Fruit fly (Drosophila melanogaster) whole organism, embryonic: ENCODE measurements around the gene asun.

Experiments used
- Antp ChIP-seq: fragments of 200-800 bp; sonication (Bioruptor generic); optimal IDR thresholded peaks from 3 replicates; lab custom pipeline; 2016; ENCODE audit warnings: missing biosample characterization, missing genetic modification characterization
- CG10147 ChIP-seq: fragments of 200-800 bp; sonication (Bioruptor generic); optimal IDR thresholded peaks from 2 replicates; lab custom pipeline; 2019; ENCODE audit warnings: missing biosample characterization, mild to moderate bottlenecking, missing genetic modification characterization, moderate library complexity
- CG10654 ChIP-seq: fragments of 200-800 bp; sonication (Bioruptor generic); optimal IDR thresholded peaks from 2 replicates; lab custom pipeline; 2016; ENCODE audit warnings: missing biosample characterization, missing genetic modification characterization
- CG10979 ChIP-seq: fragments of 200-800 bp; sonication (Bioruptor generic); optimal IDR thresholded peaks from 2 replicates; lab custom pipeline; 2018; ENCODE audit warnings: missing biosample characterization, mild to moderate bottlenecking, missing genetic modification characterization, moderate library complexity
- CG13424 ChIP-seq: fragments of 200-800 bp; sonication (Bioruptor generic); optimal IDR thresholded peaks from 2 replicates; lab custom pipeline; 2019; ENCODE audit warnings: missing biosample characterization, mild to moderate bottlenecking, missing genetic modification characterization, moderate library complexity
- CG14014 ChIP-seq: fragments of 200-800 bp; sonication (Bioruptor generic); IDR thresholded peaks from 2 replicates; pipeline ENCODE4 v1.3.6; 2022; ENCODE audit warnings: missing biosample characterization, missing genetic modification characterization
- CG14667 ChIP-seq: fragments of 200-800 bp; sonication (Bioruptor generic); IDR thresholded peaks from 2 replicates; pipeline ENCODE4 v1.3.6; 2022; ENCODE audit warnings: missing biosample characterization, missing genetic modification characterization
- CG17612 ChIP-seq: fragments of 200-800 bp; sonication (Bioruptor generic); IDR thresholded peaks from 2 replicates; pipeline ENCODE4 v1.3.6; 2022; ENCODE audit warnings: missing biosample characterization, missing genetic modification characterization
- CG2199 ChIP-seq: fragments of 200-800 bp; sonication (Bioruptor generic); IDR thresholded peaks from 3 replicates; pipeline ENCODE4 v1.3.6; 2022; ENCODE audit warnings: missing biosample characterization, missing genetic modification characterization
- CG34422 ChIP-seq: fragments of 200-800 bp; sonication (Bioruptor generic); IDR thresholded peaks from 3 replicates; pipeline ENCODE4 v1.3.6; 2022; ENCODE audit warnings: missing biosample characterization, missing genetic modification characterization
- CG5953 ChIP-seq: fragments of 200-800 bp; sonication (Bioruptor generic); IDR thresholded peaks from 2 replicates; pipeline ENCODE4 v1.3.6; 2022; ENCODE audit warnings: missing biosample characterization, missing genetic modification characterization
- CG8089 ChIP-seq: fragments of 200-800 bp; sonication (Bioruptor generic); optimal IDR thresholded peaks from 3 replicates; lab custom pipeline; 2016; ENCODE audit warnings: missing biosample characterization, missing genetic modification characterization
- CG9727 ChIP-seq: fragments of 200-800 bp; sonication (Bioruptor generic); optimal IDR thresholded peaks from 3 replicates; lab custom pipeline; 2017; ENCODE audit warnings: missing biosample characterization, mild to moderate bottlenecking, missing genetic modification characterization
- CG9817 ChIP-seq: fragments of 200-800 bp; sonication (Bioruptor generic); optimal IDR thresholded peaks from 2 replicates; lab custom pipeline; 2018; ENCODE audit warnings: missing biosample characterization, mild to moderate bottlenecking, missing genetic modification characterization, moderate library complexity
- CHES-1-like ChIP-seq: fragments of 200-800 bp; sonication (Bioruptor generic); optimal IDR thresholded peaks from 2 replicates; lab custom pipeline; 2016; ENCODE audit warnings: missing biosample characterization, missing genetic modification characterization
- Camta ChIP-seq: fragments of 200-800 bp; sonication (Bioruptor generic); optimal IDR thresholded peaks from 2 replicates; lab custom pipeline; 2016; ENCODE audit warnings: missing biosample characterization, missing genetic modification characterization
- Eip74EF ChIP-seq, 2 experiments: fragments of 200-800 bp in 1 of 2; fragments of >200 bp in 1 of 2; sonication (Bioruptor generic) in 1 of 2; optimal IDR thresholded peaks; 2 replicates each; lab custom pipeline; 2017 to 2019; ENCODE audit warnings: missing biosample characterization in 2 of 2, missing genetic modification characterization in 2 of 2, mild to moderate bottlenecking in 1 of 2, moderate library complexity in 1 of 2
- HLH4C ChIP-seq: fragments of 200-800 bp; sonication (Bioruptor generic); IDR thresholded peaks from 3 replicates; pipeline ENCODE4 v1.3.6; 2022; ENCODE audit warnings: missing biosample characterization, missing genetic modification characterization; ENCODE audit not compliant: partially characterized antibody
- Hr51 ChIP-seq, 2 experiments: fragments of 200-800 bp; sonication (Bioruptor generic); optimal IDR thresholded peaks; 2 replicates in 1 of 2; 3 replicates in 1 of 2; lab custom pipeline; 2016 to 2018; ENCODE audit warnings: missing biosample characterization in 2 of 2, missing genetic modification characterization in 2 of 2, mild to moderate bottlenecking in 1 of 2, moderate library complexity in 1 of 2
- Hsf ChIP-seq: fragments of 200-800 bp; sonication (Bioruptor generic); optimal IDR thresholded peaks from 3 replicates; lab custom pipeline; 2016; ENCODE audit warnings: missing biosample characterization, missing genetic modification characterization
- Lim3 ChIP-seq: fragments of 200-800 bp; sonication (Bioruptor generic); IDR thresholded peaks from 2 replicates; pipeline ENCODE4 v1.3.6; 2022; ENCODE audit warnings: missing biosample characterization, missing genetic modification characterization
- MESR4 ChIP-seq: fragments of 200-800 bp; sonication (Bioruptor generic); optimal IDR thresholded peaks from 2 replicates; lab custom pipeline; 2018; ENCODE audit warnings: missing biosample characterization, mild to moderate bottlenecking, missing genetic modification characterization, moderate library complexity
- NFAT ChIP-seq: fragments of 200-800 bp; sonication (Bioruptor generic); IDR thresholded peaks from 2 replicates; pipeline ENCODE4 v1.3.6; 2022; ENCODE audit warnings: missing biosample characterization, missing genetic modification characterization
- Nf-YC ChIP-seq: fragments of 200-800 bp; optimal IDR thresholded peaks from 3 replicates; lab custom pipeline; 2019; ENCODE audit warnings: missing biosample characterization, mild to moderate bottlenecking, missing genetic modification characterization, moderate library complexity
- Sry-δ ChIP-seq: fragments of 200-800 bp; sonication (Bioruptor generic); optimal IDR thresholded peaks from 2 replicates; lab custom pipeline; 2016; ENCODE audit warnings: missing biosample characterization, missing genetic modification characterization
- az2 ChIP-seq: fragments of 200-800 bp; sonication (Bioruptor generic); optimal IDR thresholded peaks from 3 replicates; lab custom pipeline; 2016; ENCODE audit warnings: missing biosample characterization, missing genetic modification characterization
- bigmax ChIP-seq: fragments of 200-800 bp; sonication (Bioruptor generic); optimal IDR thresholded peaks from 2 replicates; lab custom pipeline; 2018; ENCODE audit warnings: missing biosample characterization, mild to moderate bottlenecking, missing genetic modification characterization
- caup ChIP-seq: fragments of 200-800 bp; sonication (Bioruptor generic); optimal IDR thresholded peaks from 3 replicates; lab custom pipeline; 2017; ENCODE audit warnings: missing biosample characterization, mild to moderate bottlenecking, missing genetic modification characterization, moderate library complexity; ENCODE audit not compliant: severe bottlenecking
- chn ChIP-seq: fragments of 200-800 bp; sonication (Bioruptor generic); optimal IDR thresholded peaks from 2 replicates; lab custom pipeline; 2016; ENCODE audit warnings: missing biosample characterization, missing genetic modification characterization
- crol ChIP-seq: fragments of 200-800 bp; sonication (Bioruptor generic); IDR thresholded peaks from 2 replicates; pipeline ENCODE4 v1.3.6; 2022; ENCODE audit warnings: missing biosample characterization, missing genetic modification characterization
- crp ChIP-seq, 2 experiments: fragments of 200-800 bp; sonication (Bioruptor generic); optimal IDR thresholded peaks; 2 replicates in 1 of 2; 3 replicates in 1 of 2; lab custom pipeline; 2017; ENCODE audit warnings: missing biosample characterization in 2 of 2, missing genetic modification characterization in 2 of 2, mild to moderate bottlenecking in 1 of 2, moderate library complexity in 1 of 2
- da ChIP-seq: fragments of 200-800 bp; sonication (Bioruptor generic); optimal IDR thresholded peaks from 2 replicates; lab custom pipeline; 2016; ENCODE audit warnings: missing biosample characterization, missing genetic modification characterization
- dpn ChIP-seq, 2 experiments: fragments of 200-800 bp; sonication (Bioruptor generic); optimal IDR thresholded peaks; 3 replicates each; lab custom pipeline; 2016; ENCODE audit warnings: missing biosample characterization in 2 of 2, missing genetic modification characterization in 2 of 2
- fd3F ChIP-seq: fragments of 200-800 bp; sonication (Bioruptor generic); optimal IDR thresholded peaks from 2 replicates; lab custom pipeline; 2018; ENCODE audit warnings: missing biosample characterization, mild to moderate bottlenecking, missing genetic modification characterization, moderate library complexity
- gsb ChIP-seq: fragments of 200-800 bp; sonication (Bioruptor generic); IDR thresholded peaks from 2 replicates; pipeline ENCODE4 v1.3.6; 2022; ENCODE audit warnings: missing biosample characterization, missing genetic modification characterization
- her ChIP-seq: fragments of 200-800 bp; sonication (Bioruptor generic); optimal IDR thresholded peaks from 2 replicates; lab custom pipeline; 2016; ENCODE audit warnings: missing biosample characterization, missing genetic modification characterization
- insv ChIP-seq, 2 experiments: fragments of 200-800 bp; sonication (Bioruptor generic); optimal IDR thresholded peaks; 3 replicates each; lab custom pipeline; 2016 to 2018; ENCODE audit warnings: missing biosample characterization in 2 of 2, missing genetic modification characterization in 2 of 2
- pan ChIP-seq, 4 experiments: fragments of >200 bp in 3 of 4; fragments of 200-800 bp in 1 of 4; sonication (Bioruptor generic) in 1 of 4; optimal IDR thresholded peaks in 3 of 4; IDR thresholded peaks in 1 of 4; 2 replicates each; pipeline versions ENCODE4 v1.3.6 to Lab custom; 2017 to 2022; ENCODE audit warnings: missing biosample characterization in 2 of 4, missing genetic modification characterization in 2 of 4, mixed read lengths in 1 of 4
- prd ChIP-seq, 3 experiments: fragments of >200 bp in 2 of 3; fragments of 200-800 bp in 1 of 3; sonication (Bioruptor generic) in 1 of 3; optimal IDR thresholded peaks in 2 of 3; IDR thresholded peaks in 1 of 3; 2 replicates in 2 of 3; 3 replicates in 1 of 3; pipeline versions ENCODE4 v1.3.6 to Lab custom; 2017 to 2022; ENCODE audit warnings: missing biosample characterization in 1 of 3, missing genetic modification characterization in 1 of 3
- stc ChIP-seq: fragments of 200-800 bp; sonication (Bioruptor generic); IDR thresholded peaks from 2 replicates; pipeline ENCODE4 v1.3.6; 2022; ENCODE audit warnings: missing biosample characterization, missing genetic modification characterization
- tll ChIP-seq, 2 experiments: fragments of 200-800 bp in 1 of 2; fragments of >200 bp in 1 of 2; sonication (Bioruptor generic) in 1 of 2; optimal IDR thresholded peaks; 2 replicates each; lab custom pipeline; 2017 to 2019; ENCODE audit warnings: missing biosample characterization in 2 of 2, missing genetic modification characterization in 2 of 2, mild to moderate bottlenecking in 1 of 2, moderate library complexity in 1 of 2
- tx ChIP-seq: fragments of 200-800 bp; sonication (Bioruptor generic); optimal IDR thresholded peaks from 2 replicates; lab custom pipeline; 2016; ENCODE audit warnings: missing biosample characterization, missing genetic modification characterization
- vnd ChIP-seq: fragments of 200-800 bp; sonication (Bioruptor generic); IDR thresholded peaks from 3 replicates; pipeline ENCODE4 v1.3.6; 2022; ENCODE audit warnings: missing biosample characterization, missing genetic modification characterization; ENCODE audit not compliant: partially characterized antibody
- vvl ChIP-seq: fragments of 200-800 bp; sonication (Bioruptor generic); IDR thresholded peaks from 2 replicates; pipeline ENCODE4 v1.3.6; 2022; ENCODE audit warnings: missing biosample characterization, missing genetic modification characterization
- wdn ChIP-seq: fragments of 200-800 bp; sonication (Bioruptor generic); IDR thresholded peaks from 2 replicates; pipeline ENCODE4 v1.3.6; 2022; ENCODE audit warnings: missing biosample characterization, missing genetic modification characterization

The asun gene

DNA sequence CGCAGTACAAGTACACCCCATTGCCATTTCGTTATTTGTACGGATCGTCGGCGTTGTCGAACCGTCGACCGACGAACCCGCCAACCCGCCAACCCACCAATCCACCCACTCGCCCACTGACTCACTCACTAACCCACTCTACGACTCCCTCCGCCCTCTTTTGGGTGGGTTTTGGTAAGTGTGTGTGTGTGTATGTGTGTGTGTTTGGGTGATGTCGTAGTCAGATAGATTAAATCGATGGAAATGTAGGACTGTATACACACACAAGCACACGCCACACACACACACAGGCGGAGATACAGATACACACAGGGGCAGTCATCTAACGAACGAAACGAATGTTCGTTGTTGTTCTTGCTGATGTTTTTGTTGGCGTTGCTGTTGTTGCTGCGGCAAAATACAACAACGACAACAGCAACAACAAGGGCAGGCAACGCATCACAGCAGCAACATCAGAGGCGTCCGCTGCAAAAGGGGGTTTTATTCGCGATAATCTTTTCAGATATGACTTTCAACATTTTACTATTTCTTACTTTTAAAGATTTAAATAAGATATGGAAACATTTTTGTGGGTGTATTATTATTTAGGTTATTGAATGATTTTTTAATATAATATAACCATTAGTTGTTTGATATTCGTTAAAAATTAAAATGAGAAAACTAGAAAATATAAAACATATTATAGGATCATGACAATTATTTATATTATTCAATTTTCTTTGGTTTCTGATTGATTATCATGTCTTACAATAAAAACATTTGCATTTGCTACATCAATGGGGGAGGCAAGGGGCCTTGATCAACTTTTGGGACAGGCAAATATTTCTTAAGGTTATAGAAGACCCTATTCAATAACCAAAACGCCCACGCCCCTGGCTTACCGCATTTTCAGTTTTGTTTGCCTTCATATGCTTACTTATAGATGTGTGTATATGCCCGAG lies 42.4 kb upstream of the asun start (continued):
- TF ChIP-seq prd (optimal IDR thresholded peaks at IDR 0.05; lab: Kevin White, UChicago) (no peak), prd (GFP tag; IDR thresholded peaks at IDR 0.05; lab: Robert Waterston, UW) (peak; percentile 79), CG10979 (tag; lab: Kevin White, UChicago) (peak; percentile 96), crol (GFP tag; lab: Robert Waterston, UW) (peak; percentile 79; the same call in 1 of the 2 replicates), bigmax (GFP tag; lab: Kevin White, UChicago) (no peak), insv (GFP tag; optimal IDR thresholded peaks at IDR 0.05; lab: Kevin White, UChicago) (peak in 1 of 2 experiments; percentile 77), Lim3 (0 out of 2 replicates have a peak, but pooled peaks have one; percentile 9), wdn (peak; percentile 43), CG17612 (no peak; the same call in 1 of the 2 replicates), CG9727 (GFP tag; lab: Kevin White, UChicago) (peak; percentile 98), da (GFP tag; lab: Kevin White, UChicago) (no peak), Antp (GFP tag; lab: Kevin White, UChicago) (no peak), stc (GFP tag; lab: Robert Waterston, UW) (peak; percentile 59; the same call in 1 of the 2 replicates), crp (GFP tag; optimal IDR thresholded peaks at IDR 0.05; lab: Kevin White, UChicago) (peak in 1 of 2 experiments; percentile 49), tx (GFP tag; lab: Kevin White, UChicago) (peak; percentile 39), HLH4C (GFP tag; lab: Robert Waterston, UW) (no peak; the same call in 2 of the 3 replicates), caup (peak; percentile 90), CG14014 (GFP tag; lab: Robert Waterston, UW) (peak; percentile 38; the same call in 1 of the 2 replicates), MESR4 (GFP tag; lab: Kevin White, UChicago) (no peak), Camta (GFP tag; lab: Kevin White, UChicago) (no peak), vvl (GFP tag; lab: Robert Waterston, UW) (peak; percentile 37; the same call in 1 of the 2 replicates), CG9817 (tag; lab: Kevin White, UChicago) (peak; percentile 66), chn (GFP tag; lab: Kevin White, UChicago) (no peak), dpn (GFP tag; optimal IDR thresholded peaks at IDR 0.05; lab: Kevin White, UChicago) (peak; percentile 35 to 79), CG2199 (GFP tag; lab: Robert Waterston, UW) (peak; percentile 17; the same call in 1 of the 3 replicates), Hsf (peak; percentile 46), Nf-YC (tag; lab: Kevin White, UChicago) (peak; percentile 91), NFAT (GFP tag; lab: Robert Waterston, UW) (peak; percentile 79), CG34422 (GFP tag; lab: Robert Waterston, UW) (peak; percentile 68), gsb (GFP tag; lab: Robert Waterston, UW) (peak; percentile 55), pan (optimal IDR thresholded peaks at IDR 0.05; lab: Kevin White, UChicago) (no peak), pan (GFP tag; optimal IDR thresholded peaks at IDR 0.05 in 1 of 2, IDR thresholded peaks at IDR 0.05 in 1 of 2) (peak in 1 of 2 experiments; percentile 72), CG5953 (no peak), Eip74EF (GFP tag; optimal IDR thresholded peaks at IDR 0.05; lab: Kevin White, UChicago) (peak in 1 of 2 experiments; percentile 92), Sry-δ (GFP tag; lab: Kevin White, UChicago) (no peak), CG8089 (GFP tag; lab: Kevin White, UChicago) (no peak), her (no peak), Hr51 (GFP tag; optimal IDR thresholded peaks at IDR 0.05; lab: Kevin White, UChicago) (peak; percentile 7 to 96), CG14667 (GFP tag; lab: Robert Waterston, UW) (peak; percentile 79), CG13424 (peak; percentile 97), CHES-1-like (no peak), az2 (GFP tag; lab: Kevin White, UChicago) (peak; percentile 87), CG10654 (GFP tag; lab: Kevin White, UChicago) (peak; percentile 74), CG10147 (GFP tag; lab: Kevin White, UChicago) (peak; percentile 95), vnd (GFP tag; lab: Robert Waterston, UW) (no peak), tll (GFP tag; optimal IDR thresholded peaks at IDR 0.05; lab: Kevin White, UChicago) (peak in 1 of 2 experiments; percentile 43), fd3F (peak; percentile 79)
